Fruit fly (Drosophila melanogaster) whole organism, embryonic: ENCODE data around the gene Sfp26Ad.

ENCODE experiments used
- Asciz ChIP-seq: fragments of 200-800 bp; sonication (Bioruptor generic); optimal IDR thresholded peaks from 2 replicates; lab custom pipeline; 2017; ENCODE audit warnings: missing biosample characterization, mild to moderate bottlenecking, missing genetic modification characterization, missing genetic modification reagents
- B-H2 ChIP-seq: fragments of 200-800 bp; sonication (Bioruptor generic); optimal IDR thresholded peaks from 2 replicates; lab custom pipeline; 2018; ENCODE audit warnings: missing biosample characterization, mild to moderate bottlenecking, missing genetic modification characterization
- Bteb2 ChIP-seq: fragments of 200-800 bp; sonication (Bioruptor generic); optimal IDR thresholded peaks from 2 replicates; lab custom pipeline; 2016; ENCODE audit warnings: missing biosample characterization, missing genetic modification characterization
- CG11560 ChIP-seq: fragments of 200-800 bp; sonication (Bioruptor generic); IDR thresholded peaks from 3 replicates; pipeline ENCODE4 v1.3.6; 2022; ENCODE audit warnings: missing biosample characterization, missing genetic modification characterization
- CG12104 ChIP-seq: fragments of 200-800 bp; sonication (Bioruptor generic); optimal IDR thresholded peaks from 3 replicates; lab custom pipeline; 2016; ENCODE audit warnings: missing biosample characterization, missing genetic modification characterization
- CG12299 ChIP-seq: fragments of 200-800 bp; sonication (Bioruptor generic); optimal IDR thresholded peaks from 2 replicates; lab custom pipeline; 2018; ENCODE audit warnings: missing biosample characterization, mild to moderate bottlenecking, missing genetic modification characterization
- CG12391 ChIP-seq: fragments of 200-800 bp; sonication (Bioruptor generic); optimal IDR thresholded peaks from 3 replicates; lab custom pipeline; 2018; ENCODE audit warnings: missing biosample characterization, mild to moderate bottlenecking, missing genetic modification characterization, moderate library complexity
- CG15696 ChIP-seq: fragments of 200-800 bp; sonication (Bioruptor generic); optimal IDR thresholded peaks from 2 replicates; lab custom pipeline; 2019; ENCODE audit warnings: missing biosample characterization, mild to moderate bottlenecking, missing genetic modification characterization, moderate library complexity
- CG1647 ChIP-seq: fragments of 200-800 bp; sonication (Bioruptor generic); optimal IDR thresholded peaks from 3 replicates; lab custom pipeline; 2016; ENCODE audit warnings: missing biosample characterization, missing genetic modification characterization
- CG2129 ChIP-seq: fragments of 200-800 bp; sonication (Bioruptor generic); IDR thresholded peaks from 2 replicates; pipeline ENCODE4 v1.3.6; 2022; ENCODE audit warnings: missing biosample characterization, missing genetic modification characterization; ENCODE audit not compliant: partially characterized antibody
- CG31388 ChIP-seq: fragments of 200-800 bp; sonication (Bioruptor generic); optimal IDR thresholded peaks from 2 replicates; lab custom pipeline; 2016; ENCODE audit warnings: missing biosample characterization, missing genetic modification characterization
- CG3726 ChIP-seq: fragments of 200-800 bp; sonication (Bioruptor generic); IDR thresholded peaks from 3 replicates; pipeline ENCODE4, ENCODE4 v1.3.6; 2022; ENCODE audit warnings: missing biosample characterization, missing genetic modification characterization
- CG42726 ChIP-seq: fragments of 200-800 bp; sonication (Bioruptor generic); IDR thresholded peaks from 2 replicates; pipeline ENCODE4 v1.3.6; 2022; ENCODE audit warnings: missing biosample characterization, missing genetic modification characterization; ENCODE audit not compliant: partially characterized antibody
- CG4617 ChIP-seq: fragments of 200-800 bp; sonication (Bioruptor generic); optimal IDR thresholded peaks from 3 replicates; lab custom pipeline; 2016; ENCODE audit warnings: missing biosample characterization, missing genetic modification characterization, borderline replicate concordance
- CG4854 ChIP-seq: fragments of 200-800 bp; sonication (Bioruptor generic); optimal IDR thresholded peaks from 2 replicates; lab custom pipeline; 2016; ENCODE audit warnings: missing biosample characterization, missing genetic modification characterization, inconsistent platforms
- CG6175 ChIP-seq: fragments of 200-800 bp; sonication (Bioruptor generic); IDR thresholded peaks from 3 replicates; pipeline ENCODE4 v1.3.6; 2022; ENCODE audit warnings: missing biosample characterization, missing genetic modification characterization
- CG6254 ChIP-seq: fragments of 200-800 bp; sonication (Bioruptor generic); optimal IDR thresholded peaks from 3 replicates; lab custom pipeline; 2017; ENCODE audit warnings: mild to moderate bottlenecking, missing biosample characterization, missing genetic modification reagents, missing genetic modification characterization
- CG7963 ChIP-seq: fragments of 200-800 bp; sonication (Bioruptor generic); IDR thresholded peaks from 3 replicates; pipeline ENCODE4 v1.3.6; 2022; ENCODE audit warnings: missing biosample characterization, missing genetic modification characterization; ENCODE audit not compliant: partially characterized antibody
- CG8290 ChIP-seq, 3 experiments: fragments of 200-800 bp; sonication (Bioruptor generic); optimal IDR thresholded peaks; 2 replicates each; lab custom pipeline; 2016 to 2019; ENCODE audit warnings: missing biosample characterization in 3 of 3, missing genetic modification characterization in 3 of 3, mild to moderate bottlenecking in 2 of 3, moderate library complexity in 1 of 3
- D ChIP-seq, 2 experiments: fragments of 200-800 bp in 1 of 2; fragments of >200 bp in 1 of 2; sonication (Bioruptor generic) in 1 of 2; optimal IDR thresholded peaks; 2 replicates in 1 of 2; 3 replicates in 1 of 2; lab custom pipeline; 2017; ENCODE audit warnings: mild to moderate bottlenecking in 1 of 2, missing biosample characterization in 1 of 2, missing genetic modification characterization in 1 of 2, missing genetic modification reagents in 1 of 2
- ERR ChIP-seq: fragments of 200-800 bp; sonication (Bioruptor generic); optimal IDR thresholded peaks from 2 replicates; lab custom pipeline; 2016; ENCODE audit warnings: missing biosample characterization, missing genetic modification characterization
- Fer1 ChIP-seq: fragments of 200-800 bp; sonication (Bioruptor generic); optimal IDR thresholded peaks from 2 replicates; lab custom pipeline; 2017; ENCODE audit warnings: missing biosample characterization, mild to moderate bottlenecking, missing genetic modification characterization
- HLH3B ChIP-seq: fragments of 200-800 bp; sonication (Bioruptor generic); IDR thresholded peaks from 2 replicates; pipeline ENCODE4 v1.3.6; 2022; ENCODE audit warnings: missing biosample characterization, missing genetic modification characterization
- HLHmδ ChIP-seq: fragments of 200-800 bp; sonication (Bioruptor generic); optimal IDR thresholded peaks from 2 replicates; lab custom pipeline; 2018; ENCODE audit warnings: missing biosample characterization, mild to moderate bottlenecking, missing genetic modification characterization, moderate library complexity
- NC2α ChIP-seq: fragments of 200-800 bp; sonication (Bioruptor generic); optimal IDR thresholded peaks from 2 replicates; lab custom pipeline; 2016; ENCODE audit warnings: missing biosample characterization, missing genetic modification characterization
- Neu2 ChIP-seq: fragments of 200-800 bp; sonication (Bioruptor generic); optimal IDR thresholded peaks from 3 replicates; lab custom pipeline; 2016; ENCODE audit warnings: missing biosample characterization, missing genetic modification characterization, borderline replicate concordance
- Xrp1 ChIP-seq: fragments of 200-800 bp; sonication (Bioruptor generic); IDR thresholded peaks from 2 replicates; pipeline ENCODE4 v1.3.6; 2022; ENCODE audit warnings: missing biosample characterization, missing genetic modification characterization
- al ChIP-seq: fragments of 200-800 bp; sonication (Bioruptor generic); IDR thresholded peaks from 2 replicates; pipeline ENCODE4 v1.3.6; 2022; ENCODE audit warnings: missing biosample characterization, missing genetic modification characterization
- ash1 ChIP-seq: fragments of 200-800 bp; sonication (Bioruptor generic); optimal IDR thresholded peaks from 2 replicates; lab custom pipeline; 2018; ENCODE audit warnings: missing biosample characterization, mild to moderate bottlenecking, missing genetic modification characterization
- bab2 ChIP-seq: fragments of 200-800 bp; sonication (Bioruptor generic); optimal IDR thresholded peaks from 2 replicates; lab custom pipeline; 2016; ENCODE audit warnings: missing biosample characterization, missing genetic modification characterization
- cg ChIP-seq: fragments of 200-800 bp; sonication (Bioruptor generic); optimal IDR thresholded peaks from 3 replicates; lab custom pipeline; 2019; ENCODE audit warnings: missing biosample characterization, mild to moderate bottlenecking, missing genetic modification characterization, moderate library complexity
- chm ChIP-seq: fragments of 200-800 bp; sonication (Bioruptor generic); IDR thresholded peaks from 2 replicates; pipeline ENCODE4 v1.3.6; 2022; ENCODE audit warnings: missing biosample characterization, missing genetic modification characterization
- crc ChIP-seq: fragments of 200-800 bp; sonication (Bioruptor generic); optimal IDR thresholded peaks from 2 replicates; lab custom pipeline; 2016; ENCODE audit warnings: missing biosample characterization, missing genetic modification characterization
- da ChIP-seq: fragments of 200-800 bp; sonication (Bioruptor generic); optimal IDR thresholded peaks from 2 replicates; lab custom pipeline; 2016; ENCODE audit warnings: missing biosample characterization, missing genetic modification characterization
- dm ChIP-seq: fragments of 200-800 bp; sonication (Bioruptor generic); optimal IDR thresholded peaks from 3 replicates; lab custom pipeline; 2016; ENCODE audit warnings: missing biosample characterization, missing genetic modification characterization
- dysf ChIP-seq: fragments of 200-800 bp; sonication (Bioruptor generic); IDR thresholded peaks from 3 replicates; pipeline ENCODE4 v1.3.6; 2022; ENCODE audit warnings: missing biosample characterization, missing genetic modification characterization
- pan ChIP-seq, 4 experiments: fragments of >200 bp in 3 of 4; fragments of 200-800 bp in 1 of 4; sonication (Bioruptor generic) in 1 of 4; optimal IDR thresholded peaks in 3 of 4; IDR thresholded peaks in 1 of 4; 2 replicates each; pipeline versions ENCODE4 v1.3.6 to Lab custom; 2017 to 2022; ENCODE audit warnings: missing biosample characterization in 2 of 4, missing genetic modification characterization in 2 of 4, mixed read lengths in 1 of 4
- prd ChIP-seq, 3 experiments: fragments of >200 bp in 2 of 3; fragments of 200-800 bp in 1 of 3; sonication (Bioruptor generic) in 1 of 3; optimal IDR thresholded peaks in 2 of 3; IDR thresholded peaks in 1 of 3; 2 replicates in 2 of 3; 3 replicates in 1 of 3; pipeline versions ENCODE4 v1.3.6 to Lab custom; 2017 to 2022; ENCODE audit warnings: missing biosample characterization in 1 of 3, missing genetic modification characterization in 1 of 3
- run ChIP-seq: fragments of 200-800 bp; sonication (Bioruptor generic); optimal IDR thresholded peaks from 3 replicates; lab custom pipeline; 2018; ENCODE audit warnings: missing biosample characterization, mild to moderate bottlenecking, missing genetic modification characterization
- sens ChIP-seq: fragments of 200-800 bp; sonication (Bioruptor generic); peaks from one replicate; lab custom pipeline; 2016; ENCODE audit warnings: missing biosample characterization, missing genetic modification characterization
- slp2 ChIP-seq: fragments of 200-800 bp; sonication (Bioruptor generic); optimal IDR thresholded peaks from 2 replicates; lab custom pipeline; 2016; ENCODE audit warnings: missing biosample characterization, missing genetic modification characterization
- tna ChIP-seq: fragments of 200-800 bp; sonication (Bioruptor generic); IDR thresholded peaks from 2 replicates; pipeline ENCODE4 v1.3.6; 2022; ENCODE audit warnings: missing biosample characterization, missing genetic modification characterization; ENCODE audit not compliant: partially characterized antibody
- tup ChIP-seq: fragments of 200-800 bp; sonication (Bioruptor generic); optimal IDR thresholded peaks from 2 replicates; lab custom pipeline; 2016; ENCODE audit warnings: missing biosample characterization, mild to moderate bottlenecking, missing genetic modification characterization, moderate library complexity
- unpg ChIP-seq: fragments of 200-800 bp; sonication (Bioruptor generic); optimal IDR thresholded peaks from 3 replicates; lab custom pipeline; 2018; ENCODE audit warnings: missing biosample characterization, mild to moderate bottlenecking, missing genetic modification characterization, moderate library complexity
- vnd ChIP-seq: fragments of 200-800 bp; sonication (Bioruptor generic); IDR thresholded peaks from 3 replicates; pipeline ENCODE4 v1.3.6; 2022; ENCODE audit warnings: missing biosample characterization, missing genetic modification characterization; ENCODE audit not compliant: partially characterized antibody
- z ChIP-seq: fragments of 200-800 bp; sonication (Bioruptor generic); IDR thresholded peaks from 3 replicates; pipeline ENCODE4 v1.3.6; 2022; ENCODE audit warnings: missing biosample characterization, missing genetic modification characterization
- zfh1 ChIP-seq: fragments of 200-800 bp; sonication (Bioruptor generic); IDR thresholded peaks from 3 replicates; pipeline ENCODE4 v1.3.6; 2022; ENCODE audit warnings: missing biosample characterization, missing genetic modification characterization

Gene Sfp26Ad

DNA sequence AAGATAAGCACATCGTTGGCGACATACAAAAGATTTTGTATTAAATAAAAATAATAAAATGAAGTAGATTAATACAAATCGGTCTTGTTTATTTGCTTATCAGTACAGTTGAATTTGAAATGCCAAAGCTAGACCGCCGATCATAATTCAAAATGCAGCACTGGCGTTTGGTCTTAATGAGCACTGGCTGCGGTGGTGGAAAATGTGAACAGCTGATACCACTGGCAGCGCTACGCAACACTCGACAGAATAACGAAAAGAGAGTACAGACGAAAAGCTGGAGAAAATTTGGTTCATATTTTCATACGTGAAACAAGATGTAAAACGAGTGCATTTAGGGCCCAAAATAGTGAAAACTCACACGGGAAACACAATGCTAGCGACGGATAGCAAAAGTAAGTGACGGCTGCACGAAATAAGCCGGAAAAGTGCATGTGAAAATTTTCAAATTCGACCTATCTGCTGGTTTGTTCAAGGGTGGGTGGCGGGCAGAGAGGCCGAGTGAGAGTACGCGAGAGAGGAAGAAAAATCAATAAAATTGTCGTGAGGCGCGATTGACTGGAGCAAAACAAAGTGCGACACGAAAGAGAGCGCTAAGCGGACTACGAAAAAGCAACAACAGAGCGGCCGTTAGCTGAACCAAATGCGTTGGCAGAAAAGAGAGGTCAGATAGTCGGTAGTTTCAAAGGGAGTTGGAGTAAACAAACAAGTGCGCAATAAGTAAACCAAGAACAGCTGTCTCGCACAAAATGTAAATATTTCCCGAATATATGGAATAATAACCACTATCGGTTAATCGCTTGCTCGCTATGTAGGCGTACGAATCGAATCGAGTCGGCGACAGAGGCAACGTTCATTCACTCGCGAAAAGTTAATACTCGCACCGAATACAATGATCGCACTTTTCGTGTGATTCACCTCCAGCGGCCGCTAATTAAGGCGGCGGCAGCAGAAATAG is 35.9 kb downstream of the Sfp26Ad start, which contains the start of gene bchs (continued):
- TF ChIP-seq crc (peak; percentile 67), Fer1 (GFP tag; lab: Kevin White, UChicago) (peak; percentile 96), CG12299 (peak; percentile 91), run (peak; percentile 80), Neu2 (GFP tag; lab: Kevin White, UChicago) (peak; percentile 32), al (GFP tag; lab: Robert Waterston, UW) (no peak), dm (GFP tag; lab: Kevin White, UChicago) (peak; percentile 61), CG8290 (GFP tag; optimal IDR thresholded peaks at IDR 0.05; lab: Kevin White, UChicago) (peak; percentile 29), CG8290 (tag; optimal IDR thresholded peaks at IDR 0.05; lab: Kevin White, UChicago) (peak; percentile 82 to 83), bab2 (peak; percentile 89), ash1 (GFP tag; lab: Kevin White, UChicago) (peak; percentile 87), z (GFP tag; lab: Robert Waterston, UW) (peak; percentile 79), CG2129 (GFP tag; lab: Robert Waterston, UW) (no peak), D (optimal IDR thresholded peaks at IDR 0.05; lab: Kevin White, UChicago) (no peak), D (GFP tag; optimal IDR thresholded peaks at IDR 0.05; lab: Kevin White, UChicago) (peak; percentile 89), tna (GFP tag; lab: Robert Waterston, UW) (no peak), tup (GFP tag; lab: Kevin White, UChicago) (peak; percentile 73), CG4617 (GFP tag; lab: Kevin White, UChicago) (peak; percentile 10), CG31388 (GFP tag; lab: Kevin White, UChicago) (peak; percentile 12), NC2α (GFP tag; lab: Kevin White, UChicago) (peak; percentile 89), slp2 (peak; percentile 64), cg (GFP tag; lab: Kevin White, UChicago) (no peak), CG6175 (GFP tag; lab: Robert Waterston, UW) (no peak), CG42726 (GFP tag; lab: Robert Waterston, UW) (no peak), vnd (GFP tag; lab: Robert Waterston, UW) (no peak), ERR (GFP tag; lab: Kevin White, UChicago) (peak; percentile 75), pan (optimal IDR thresholded peaks at IDR 0.05; lab: Kevin White, UChicago) (peak in 1 of 2 experiments; percentile 2), pan (GFP tag; optimal IDR thresholded peaks at IDR 0.05 in 1 of 2, IDR thresholded peaks at IDR 0.05 in 1 of 2) (peak in 1 of 2 experiments; percentile 94), CG11560 (tag; lab: Robert Waterston, UW) (no peak), CG12104 (peak; percentile 74), zfh1 (GFP tag; lab: Robert Waterston, UW) (peak; percentile 84), CG7963 (GFP tag; lab: Robert Waterston, UW) (no peak), unpg (GFP tag; lab: Kevin White, UChicago) (no peak), CG3726 (GFP tag; lab: Robert Waterston, UW) (peak; percentile 36; the same call in 1 of the 3 replicates), da (GFP tag; lab: Kevin White, UChicago) (peak; percentile 87), CG12391 (peak; percentile 57)

DNA sequence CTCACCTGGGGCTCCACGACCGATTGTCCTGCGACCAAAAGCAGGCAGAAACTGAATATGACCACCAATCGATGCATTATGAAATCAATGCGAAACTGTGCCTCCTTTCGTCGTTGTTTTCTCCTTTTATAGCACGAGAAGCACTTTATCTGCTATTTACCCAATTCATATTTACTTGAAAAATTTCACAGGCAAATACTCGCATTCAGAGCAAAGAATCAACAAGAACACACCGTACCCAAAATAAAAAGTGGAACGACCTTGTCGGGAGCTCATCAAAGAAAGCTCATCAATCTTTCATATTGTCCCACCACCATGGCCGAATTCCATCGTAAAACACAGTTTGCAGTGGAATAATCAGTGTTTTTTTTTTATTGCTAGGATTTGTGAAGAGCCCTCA is 38.5 kb downstream of the Sfp26Ad start, which contains the start of gene CG9021:
Gene CG9021 (minus strand): TSS at position 105 of the 400 bp plus-strand sequence.
- TF ChIP-seq CG1647 (no peak), B-H2 (GFP tag; lab: Kevin White, UChicago) (no peak), prd (optimal IDR thresholded peaks at IDR 0.05; lab: Kevin White, UChicago) (no peak), prd (GFP tag; IDR thresholded peaks at IDR 0.05; lab: Robert Waterston, UW) (no peak), sens (GFP tag; lab: Kevin White, UChicago) (peak; percentile 58), CG4854 (GFP tag; lab: Kevin White, UChicago) (no peak), HLH3B (no peak), chm (GFP tag; lab: Robert Waterston, UW) (peak; percentile 38; the same call in 1 of the 2 replicates), CG15696 (tag; lab: Kevin White, UChicago) (peak; percentile 10), HLHmδ (GFP tag; lab: Kevin White, UChicago) (no peak), Bteb2 (no peak), Asciz (GFP tag; lab: Kevin White, UChicago) (no peak), CG6254 (GFP tag; lab: Kevin White, UChicago) (no peak), dysf (GFP tag; lab: Robert Waterston, UW) (peak; percentile 10; the same call in 1 of the 3 replicates), Xrp1 (peak; percentile 22; the same call in 1 of the 2 replicates)
- TF ChIP-seq, all 482 proteins: peak for 5
